Worm (Caenorhabditis elegans): ENCODE results near the gene hmg-4.

DNA sequence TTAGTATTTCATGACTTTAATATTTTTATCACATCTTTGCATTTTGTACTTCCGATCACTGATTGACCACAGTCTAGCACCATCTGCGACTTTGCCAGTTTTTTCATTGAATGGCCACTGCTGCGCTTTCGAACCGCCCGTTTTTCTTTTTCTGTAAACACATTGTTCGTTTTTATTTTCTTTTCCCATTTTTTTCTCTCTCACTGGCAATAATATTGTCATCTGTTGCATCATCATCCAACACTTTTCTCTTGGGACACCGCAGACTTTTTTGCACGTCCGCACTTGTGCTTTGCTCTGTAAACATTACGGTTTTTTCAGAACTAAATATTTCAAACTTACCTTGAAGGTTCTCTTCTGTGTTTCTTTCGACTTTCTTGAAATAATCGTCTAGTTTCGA is 22.8 kb downstream of the hmg-4 start:
- TF ChIP-seq unc-62 (GFP tag; optimal IDR thresholded peaks at IDR 0.05) = no peak
- TF ChIP-seq elt-1 (tag; optimal IDR thresholded peaks at IDR 0.05; ENCODE audit: borderline replicate concordance, insufficient read depth) = no peak
- TF ChIP-seq bed-3 (GFP tag; optimal IDR thresholded peaks at IDR 0.05) = no peak
- TF ChIP-seq lsy-2 (tag; optimal IDR thresholded peaks at IDR 0.05) = no peak
- TF ChIP-seq nhr-28 (tag; optimal IDR thresholded peaks at IDR 0.05) = no peak
- no peak for TF ChIP-seq ces-1 (GFP tag; optimal IDR thresholded peaks at IDR 0.05)
- no peak for TF ChIP-seq nhr-76 (tag; optimal IDR thresholded peaks at IDR 0.05)
- TF ChIP-seq unc-39 (tag; optimal IDR thresholded peaks at IDR 0.05) = no peak
- no peak for TF ChIP-seq zip-8 (tag; optimal IDR thresholded peaks at IDR 0.05)
- TF ChIP-seq ceh-43 (GFP tag; optimal IDR thresholded peaks at IDR 0.05) = no peak
- no peak for TF ChIP-seq hlh-1 (tag; optimal IDR thresholded peaks at IDR 0.05)
- no peak for TF ChIP-seq mep-1 (tag; optimal IDR thresholded peaks at IDR 0.05)
- TF ChIP-seq nhr-12 (tag; optimal IDR thresholded peaks at IDR 0.05) = no peak

Data from whole organism, mixed stage, embryonic.